Worm (Caenorhabditis elegans) whole organism, midembryonic: ENCODE data around the gene bath-46.

Experiments
- T22C8.4 ChIP-seq: fragments of 200-800 bp; sonication (Bioruptor generic); IDR thresholded peaks from 2 replicates; pipeline ENCODE4 v1.3.6; 2022; ENCODE audit warnings: missing genetic modification characterization, missing compliant biosample characterization
- cog-1 ChIP-seq: sonication (generic microtip); optimal IDR thresholded peaks from 2 replicates; lab custom pipeline; 2016; ENCODE audit warnings: missing genetic modification characterization, missing compliant biosample characterization
- flt-1 ChIP-seq: fragments of 200-800 bp; sonication (Bioruptor generic); IDR thresholded peaks from 2 replicates; pipeline ENCODE4 v1.3.6; 2022; ENCODE audit warnings: missing genetic modification characterization, missing compliant biosample characterization
- klf-2 ChIP-seq: fragments of 200-800 bp; sonication (Bioruptor generic); conservative IDR thresholded peaks from 2 replicates; pipeline ENCODE4 v1.3.6; 2022; ENCODE audit warnings: missing genetic modification reagents, missing genetic modification characterization, missing compliant biosample characterization
- med-1 ChIP-seq: sonication (generic microtip); optimal IDR thresholded peaks from 2 replicates; lab custom pipeline; 2017; ENCODE audit warnings: missing genetic modification characterization, mild to moderate bottlenecking, missing compliant biosample characterization, antibody characterized with exemption, missing genetic modification reagents; ENCODE audit not compliant: insufficient read depth
- ref-1 ChIP-seq: fragments of 200-800 bp; sonication (Bioruptor generic); conservative IDR thresholded peaks from 2 replicates; pipeline ENCODE4 v1.3.6; 2022; ENCODE audit warnings: missing genetic modification reagents, missing genetic modification characterization, missing compliant biosample characterization
- tab-1 ChIP-seq: fragments of 200-800 bp; sonication (Bioruptor generic); IDR thresholded peaks from 2 replicates; pipeline ENCODE4 v1.3.6; 2022; ENCODE audit warnings: missing genetic modification characterization, missing compliant biosample characterization
- ztf-23 ChIP-seq: fragments of 200-800 bp; sonication (Bioruptor generic); IDR thresholded peaks from 2 replicates; pipeline ENCODE4 v1.3.6; 2022; ENCODE audit warnings: missing genetic modification reagents, missing genetic modification characterization, missing compliant biosample characterization
- ztf-29 ChIP-seq: fragments of 200-800 bp; sonication (Bioruptor generic); IDR thresholded peaks from 2 replicates; pipeline ENCODE4 v1.3.6; 2022; ENCODE audit warnings: missing genetic modification reagents, missing genetic modification characterization, missing compliant biosample characterization

Gene bath-46

DNA sequence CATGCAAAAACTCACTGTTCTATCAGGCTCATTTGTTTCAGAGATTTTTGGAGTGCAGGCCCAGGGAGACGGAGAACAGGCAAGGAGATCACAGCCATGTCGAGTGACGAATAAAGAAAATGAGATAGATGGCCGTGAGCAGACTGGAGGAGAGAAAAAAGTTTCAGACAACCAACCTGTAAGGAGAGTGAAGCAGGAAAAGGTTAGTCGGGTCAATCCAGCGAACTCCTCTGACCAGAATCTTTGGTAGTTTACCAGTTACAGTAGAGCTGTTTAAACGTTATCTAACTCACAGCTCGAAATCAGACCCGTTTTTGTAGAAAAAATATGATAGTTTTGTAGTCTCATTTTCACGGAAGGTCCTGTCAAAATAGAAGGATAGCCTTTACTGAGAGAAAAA lies 51.1 kb downstream of the bath-46 start, which contains the start of gene fbxb-21:
Gene fbxb-21 (minus strand): TSS at position 101 of the 400 bp plus-strand sequence.
- TF ChIP-seq tab-1 (GFP tag; lab: Robert Waterston, UW) (no peak), T22C8.4 (GFP tag; lab: Robert Waterston, UW) (no peak), cog-1 (tag; lab: Kevin White, UChicago) (no peak), ztf-23 (GFP tag; lab: Robert Waterston, UW) (no peak), ref-1 (no peak), flt-1 (GFP tag; lab: Robert Waterston, UW) (no peak), ztf-29 (GFP tag; lab: Robert Waterston, UW) (no peak), klf-2 (GFP tag; lab: Robert Waterston, UW) (no peak), med-1 (GFP tag; lab: Kevin White, UChicago) (no peak)
